Fruit fly (Drosophila melanogaster) whole organism, embryonic: Measurements from ENCODE around the gene CG14341.

Experiments
- CG11560 ChIP-seq: fragments of 200-800 bp; sonication (Bioruptor generic); IDR thresholded peaks from 3 replicates; pipeline ENCODE4 v1.3.6; 2022; ENCODE audit warnings: missing biosample characterization, missing genetic modification characterization
- CG11695 ChIP-seq: fragments of 200-800 bp; sonication (Bioruptor generic); IDR thresholded peaks from 3 replicates; pipeline ENCODE4 v1.3.6; 2022; ENCODE audit warnings: missing biosample characterization, missing genetic modification characterization
- CG12299 ChIP-seq: fragments of 200-800 bp; sonication (Bioruptor generic); optimal IDR thresholded peaks from 2 replicates; lab custom pipeline; 2018; ENCODE audit warnings: missing biosample characterization, mild to moderate bottlenecking, missing genetic modification characterization
- CG1233 ChIP-seq: fragments of 200-800 bp; sonication (Bioruptor generic); optimal IDR thresholded peaks from 4 replicates; lab custom pipeline; 2018; ENCODE audit warnings: missing biosample characterization, mild to moderate bottlenecking, missing genetic modification characterization
- CG14667 ChIP-seq: fragments of 200-800 bp; sonication (Bioruptor generic); IDR thresholded peaks from 2 replicates; pipeline ENCODE4 v1.3.6; 2022; ENCODE audit warnings: missing biosample characterization, missing genetic modification characterization
- CG15269 ChIP-seq: fragments of 200-800 bp; sonication (Bioruptor generic); optimal IDR thresholded peaks from 2 replicates; lab custom pipeline; 2018; ENCODE audit warnings: missing biosample characterization, mild to moderate bottlenecking, missing genetic modification characterization, moderate library complexity
- CG15601 ChIP-seq: fragments of 200-800 bp; sonication (Bioruptor generic); optimal IDR thresholded peaks from 3 replicates; lab custom pipeline; 2019; ENCODE audit warnings: missing biosample characterization, mild to moderate bottlenecking, missing genetic modification characterization, moderate library complexity
- CG17802 ChIP-seq: fragments of 200-800 bp; sonication (Bioruptor generic); optimal IDR thresholded peaks from 2 replicates; lab custom pipeline; 2018; ENCODE audit warnings: missing biosample characterization, mild to moderate bottlenecking, missing genetic modification characterization, moderate library complexity
- CG2120 ChIP-seq: fragments of 200-800 bp; sonication (Bioruptor generic); optimal IDR thresholded peaks from 3 replicates; lab custom pipeline; 2016; ENCODE audit warnings: missing biosample characterization, missing genetic modification characterization
- CG30403 ChIP-seq: fragments of 200-800 bp; sonication (Bioruptor generic); optimal IDR thresholded peaks from 3 replicates; lab custom pipeline; 2016; ENCODE audit warnings: missing biosample characterization, missing genetic modification characterization
- CG31388 ChIP-seq: fragments of 200-800 bp; sonication (Bioruptor generic); optimal IDR thresholded peaks from 2 replicates; lab custom pipeline; 2016; ENCODE audit warnings: missing biosample characterization, missing genetic modification characterization
- CG32767 ChIP-seq: fragments of 200-800 bp; sonication (Bioruptor generic); IDR thresholded peaks from 2 replicates; pipeline ENCODE4 v1.3.6; 2022; ENCODE audit warnings: missing biosample characterization, missing genetic modification characterization
- CG4424 ChIP-seq: fragments of 200-800 bp; sonication (Bioruptor generic); optimal IDR thresholded peaks from 3 replicates; lab custom pipeline; 2016; ENCODE audit warnings: missing biosample characterization, missing genetic modification characterization
- CG5245 ChIP-seq: fragments of 200-800 bp; sonication (Bioruptor generic); optimal IDR thresholded peaks from 3 replicates; lab custom pipeline; 2016; ENCODE audit warnings: missing biosample characterization, missing genetic modification characterization
- CG6254 ChIP-seq: fragments of 200-800 bp; sonication (Bioruptor generic); optimal IDR thresholded peaks from 3 replicates; lab custom pipeline; 2017; ENCODE audit warnings: mild to moderate bottlenecking, missing biosample characterization, missing genetic modification reagents, missing genetic modification characterization
- CG6683 ChIP-seq: fragments of 200-800 bp; sonication (Bioruptor generic); optimal IDR thresholded peaks from 2 replicates; lab custom pipeline; 2017; ENCODE audit warnings: missing biosample characterization, mild to moderate bottlenecking, missing genetic modification characterization, missing genetic modification reagents
- CG6765 ChIP-seq: fragments of 200-800 bp; sonication (Bioruptor generic); optimal IDR thresholded peaks from 3 replicates; lab custom pipeline; 2017; ENCODE audit warnings: missing biosample characterization, mild to moderate bottlenecking, missing genetic modification characterization
- CG8290 ChIP-seq, 3 experiments: fragments of 200-800 bp; sonication (Bioruptor generic); optimal IDR thresholded peaks; 2 replicates each; lab custom pipeline; 2016 to 2019; ENCODE audit warnings: missing biosample characterization in 3 of 3, missing genetic modification characterization in 3 of 3, mild to moderate bottlenecking in 2 of 3, moderate library complexity in 1 of 3
- CG8924 ChIP-seq: fragments of 200-800 bp; optimal IDR thresholded peaks from 3 replicates; lab custom pipeline; 2019; ENCODE audit warnings: missing biosample characterization, mild to moderate bottlenecking, missing genetic modification characterization, moderate library complexity
- CG9876 ChIP-seq: fragments of 200-800 bp; sonication (Bioruptor generic); optimal IDR thresholded peaks from 2 replicates; lab custom pipeline; 2016; ENCODE audit warnings: missing biosample characterization, missing genetic modification characterization
- CTCF ChIP-seq: fragments of 200-800 bp; sonication (Bioruptor generic); optimal IDR thresholded peaks from 2 replicates; lab custom pipeline; 2017; ENCODE audit warnings: missing biosample characterization, mild to moderate bottlenecking, missing genetic modification characterization, moderate library complexity
- D ChIP-seq, 2 experiments: fragments of 200-800 bp in 1 of 2; fragments of >200 bp in 1 of 2; sonication (Bioruptor generic) in 1 of 2; optimal IDR thresholded peaks; 2 replicates in 1 of 2; 3 replicates in 1 of 2; lab custom pipeline; 2017; ENCODE audit warnings: mild to moderate bottlenecking in 1 of 2, missing biosample characterization in 1 of 2, missing genetic modification characterization in 1 of 2, missing genetic modification reagents in 1 of 2
- Dll ChIP-seq: fragments of 200-800 bp; sonication (Bioruptor generic); IDR thresholded peaks from 4 replicates; pipeline ENCODE4 v1.3.6; 2022; ENCODE audit warnings: missing biosample characterization, missing genetic modification characterization; ENCODE audit not compliant: partially characterized antibody
- Doc3 ChIP-seq: fragments of 200-800 bp; sonication (Bioruptor generic); IDR thresholded peaks from 3 replicates; pipeline ENCODE4 v1.3.6; 2022; ENCODE audit warnings: missing biosample characterization, missing genetic modification characterization; ENCODE audit not compliant: partially characterized antibody
- GATAe ChIP-seq: fragments of 200-800 bp; sonication (Bioruptor generic); conservative IDR thresholded peaks from 2 replicates; pipeline ENCODE4 v1.3.6; 2022; ENCODE audit warnings: missing biosample characterization, missing genetic modification characterization
- Lhr ChIP-seq: fragments of 200-800 bp; sonication (Bioruptor generic); optimal IDR thresholded peaks from 3 replicates; lab custom pipeline; 2017; ENCODE audit warnings: mild to moderate bottlenecking, missing biosample characterization, missing genetic modification reagents, missing genetic modification characterization
- MTF-1 ChIP-seq: fragments of 200-800 bp; sonication (Bioruptor generic); optimal IDR thresholded peaks from 2 replicates; lab custom pipeline; 2018; ENCODE audit warnings: missing biosample characterization, mild to moderate bottlenecking, missing genetic modification characterization, borderline replicate concordance
- Six4 ChIP-seq: fragments of 200-800 bp; sonication (Bioruptor generic); optimal IDR thresholded peaks from 2 replicates; lab custom pipeline; 2016; ENCODE audit warnings: missing biosample characterization, missing genetic modification characterization
- Sox100B ChIP-seq: fragments of 200-800 bp; sonication (Bioruptor generic); optimal IDR thresholded peaks from 3 replicates; lab custom pipeline; 2018; ENCODE audit warnings: missing biosample characterization, mild to moderate bottlenecking, missing genetic modification characterization
- TFAM ChIP-seq: fragments of 200-800 bp; sonication (Bioruptor generic); optimal IDR thresholded peaks from 2 replicates; lab custom pipeline; 2017; ENCODE audit warnings: missing biosample characterization, missing genetic modification characterization, inconsistent platforms
- al ChIP-seq: fragments of 200-800 bp; sonication (Bioruptor generic); IDR thresholded peaks from 2 replicates; pipeline ENCODE4 v1.3.6; 2022; ENCODE audit warnings: missing biosample characterization, missing genetic modification characterization
- cas ChIP-seq: fragments of 200-800 bp; sonication (Bioruptor generic); IDR thresholded peaks from 2 replicates; pipeline ENCODE4 v1.3.6; 2022; ENCODE audit warnings: missing biosample characterization, missing genetic modification characterization
- chn ChIP-seq: fragments of 200-800 bp; sonication (Bioruptor generic); optimal IDR thresholded peaks from 2 replicates; lab custom pipeline; 2016; ENCODE audit warnings: missing biosample characterization, missing genetic modification characterization
- corto ChIP-seq: fragments of 200-800 bp; sonication (Bioruptor generic); optimal IDR thresholded peaks from 2 replicates; lab custom pipeline; 2016; ENCODE audit warnings: missing biosample characterization, mild to moderate bottlenecking, missing genetic modification characterization, moderate library complexity
- dmrt11E ChIP-seq: fragments of 200-800 bp; sonication (Bioruptor generic); optimal IDR thresholded peaks from 3 replicates; lab custom pipeline; 2018; ENCODE audit warnings: missing biosample characterization, mild to moderate bottlenecking, missing genetic modification characterization, moderate library complexity
- fd3F ChIP-seq: fragments of 200-800 bp; sonication (Bioruptor generic); optimal IDR thresholded peaks from 2 replicates; lab custom pipeline; 2018; ENCODE audit warnings: missing biosample characterization, mild to moderate bottlenecking, missing genetic modification characterization, moderate library complexity
- ftz-f1 ChIP-seq: fragments of 200-800 bp; sonication (Bioruptor generic); optimal IDR thresholded peaks from 2 replicates; lab custom pipeline; 2016; ENCODE audit warnings: missing biosample characterization, missing genetic modification characterization
- h ChIP-seq: fragments of >200 bp; optimal IDR thresholded peaks from 2 replicates; lab custom pipeline; 2017
- hth ChIP-seq: fragments of >200 bp; optimal IDR thresholded peaks from 2 replicates; lab custom pipeline; 2017; ENCODE audit warnings: inconsistent platforms
- jing ChIP-seq: fragments of 200-800 bp; sonication (Bioruptor generic); optimal IDR thresholded peaks from 2 replicates; lab custom pipeline; 2018; ENCODE audit warnings: missing biosample characterization, mild to moderate bottlenecking, missing genetic modification characterization
- lbe ChIP-seq: fragments of 200-800 bp; sonication (Bioruptor generic); optimal IDR thresholded peaks from 2 replicates; lab custom pipeline; 2016; ENCODE audit warnings: missing biosample characterization, mild to moderate bottlenecking, missing genetic modification characterization
- lola ChIP-seq, 3 experiments: fragments of >200 bp in 2 of 3; fragments of 200-800 bp in 1 of 3; sonication (Bioruptor generic) in 1 of 3; optimal IDR thresholded peaks; 2 replicates each; lab custom pipeline; 2017 to 2019; ENCODE audit warnings: missing biosample characterization in 3 of 3, missing genetic modification characterization in 3 of 3, mild to moderate bottlenecking in 1 of 3, moderate library complexity in 1 of 3
- nom ChIP-seq: fragments of 200-800 bp; sonication (Bioruptor generic); optimal IDR thresholded peaks from 2 replicates; lab custom pipeline; 2017; ENCODE audit warnings: missing biosample characterization, missing genetic modification characterization, mild to moderate bottlenecking, moderate library complexity, missing genetic modification reagents
- p53 ChIP-seq: fragments of 200-800 bp; sonication (Bioruptor generic); optimal IDR thresholded peaks from 2 replicates; lab custom pipeline; 2016; ENCODE audit warnings: missing biosample characterization, missing genetic modification characterization
- ranshi ChIP-seq: fragments of 200-800 bp; sonication (Bioruptor generic); IDR thresholded peaks from 2 replicates; pipeline ENCODE4 v1.3.6; 2022; ENCODE audit warnings: missing biosample characterization, missing genetic modification characterization
- scrt ChIP-seq: fragments of 200-800 bp; sonication (Bioruptor generic); optimal IDR thresholded peaks from 2 replicates; lab custom pipeline; 2018; ENCODE audit warnings: missing biosample characterization, mild to moderate bottlenecking, missing genetic modification characterization, moderate library complexity
- sens-2 ChIP-seq: fragments of 200-800 bp; sonication (Bioruptor generic); IDR thresholded peaks from 2 replicates; pipeline ENCODE4 v1.3.6; 2022; ENCODE audit warnings: missing biosample characterization, missing genetic modification characterization
- sisA ChIP-seq: fragments of 200-800 bp; sonication (Bioruptor generic); IDR thresholded peaks from 2 replicates; pipeline ENCODE4 v1.3.6; 2022; ENCODE audit warnings: missing biosample characterization, missing genetic modification characterization
- slbo ChIP-seq: fragments of 200-800 bp; sonication (Bioruptor generic); IDR thresholded peaks from 2 replicates; pipeline ENCODE4 v1.3.6; 2022; ENCODE audit warnings: missing biosample characterization, missing genetic modification characterization
- usp ChIP-seq: fragments of >200 bp; optimal IDR thresholded peaks from 2 replicates; lab custom pipeline; 2017; ENCODE audit warnings: missing biosample characterization, missing genetic modification characterization

CG14341 gene

dm6 chr2L:1172704-1173107 is 6.4 kb downstream of the CG14341 start, which contains the start of the genes Charon and CG4887 (continued):
- TF ChIP-seq Doc3 (GFP tag; lab: Robert Waterston, UW) (peak; percentile 65; the same call in 2 of the 3 replicates), GATAe (GFP tag; lab: Robert Waterston, UW) (peak; percentile 35; the same call in 1 of the 2 replicates), ranshi (GFP tag; lab: Robert Waterston, UW) (peak; percentile 80; the same call in 1 of the 2 replicates), jing (GFP tag; lab: Kevin White, UChicago) (no peak), Dll (peak; percentile 85), CG5245 (GFP tag; lab: Kevin White, UChicago) (peak; percentile 66), CG8924 (tag; lab: Kevin White, UChicago) (no peak), CG6683 (GFP tag; lab: Kevin White, UChicago) (peak; percentile 66), al (GFP tag; lab: Robert Waterston, UW) (peak; percentile 82), CG14667 (GFP tag; lab: Robert Waterston, UW) (peak; percentile 68), CG30403 (GFP tag; lab: Kevin White, UChicago) (peak; percentile 92), chn (peak; percentile 85), CG11560 (tag; lab: Robert Waterston, UW) (peak; percentile 74; the same call in 2 of the 3 replicates), corto (GFP tag; lab: Kevin White, UChicago) (no peak), CG2120 (peak; percentile 94), h (lab: Kevin White, UChicago) (no peak), slbo (GFP tag; lab: Robert Waterston, UW) (peak; percentile 92), D (optimal IDR thresholded peaks at IDR 0.05; lab: Kevin White, UChicago) (no peak), D (GFP tag; optimal IDR thresholded peaks at IDR 0.05; lab: Kevin White, UChicago) (no peak), scrt (GFP tag; lab: Kevin White, UChicago) (no peak), ftz-f1 (peak; percentile 48), p53 (GFP tag; lab: Kevin White, UChicago) (peak; percentile 4), CG31388 (GFP tag; lab: Kevin White, UChicago) (peak; percentile 57), sisA (GFP tag; lab: Robert Waterston, UW) (peak; percentile 87), CG32767 (GFP tag; lab: Robert Waterston, UW) (peak; percentile 49; the same call in 1 of the 2 replicates), CG15269 (tag; lab: Kevin White, UChicago) (no peak), TFAM (peak; percentile 8), MTF-1 (GFP tag; lab: Kevin White, UChicago) (no peak), dmrt11E (peak; percentile 70), CG6254 (GFP tag; lab: Kevin White, UChicago) (no peak), CG12299 (tag; lab: Kevin White, UChicago) (peak; percentile 71), CG9876 (GFP tag; lab: Kevin White, UChicago) (peak; percentile 71), nom (peak; percentile 52), cas (GFP tag; lab: Robert Waterston, UW) (no peak), CG6765 (GFP tag; lab: Kevin White, UChicago) (peak; percentile 75), CTCF (GFP tag; lab: Kevin White, UChicago) (no peak), lbe (no peak), Six4 (GFP tag; lab: Kevin White, UChicago) (peak; percentile 75), lola (GFP tag; optimal IDR thresholded peaks at IDR 0.05; lab: Kevin White, UChicago) (peak in 1 of 3 experiments; percentile 82), CG11695 (GFP tag; lab: Robert Waterston, UW) (peak; percentile 41; the same call in 1 of the 3 replicates), Lhr (peak; percentile 67), fd3F (GFP tag; lab: Kevin White, UChicago) (peak; percentile 76), CG17802 (tag; lab: Kevin White, UChicago) (peak; percentile 43), Sox100B (GFP tag; lab: Kevin White, UChicago) (no peak), CG15601 (tag; lab: Kevin White, UChicago) (peak; percentile 83), sens-2 (GFP tag; lab: Robert Waterston, UW) (no peak), CG1233 (GFP tag; lab: Kevin White, UChicago) (peak; percentile 76), usp (no peak), hth (lab: Kevin White, UChicago) (no peak), CG8290 (GFP tag; optimal IDR thresholded peaks at IDR 0.05; lab: Kevin White, UChicago) (peak; percentile 86), CG8290 (tag; optimal IDR thresholded peaks at IDR 0.05; lab: Kevin White, UChicago) (peak in 1 of 2 experiments; percentile 32), CG4424 (GFP tag; lab: Kevin White, UChicago) (peak; percentile 89)
